Fruit fly (Drosophila melanogaster): ENCODE measurements around the gene Prat.

dm6 chr3R:7913139-7913538, 1.6 kb upstream of the Prat start, which contains the start of gene Rfk:
- TF ChIP-seq net (GFP tag; optimal IDR thresholded peaks at IDR 0.05) (no peak), CG6163 (GFP tag; IDR thresholded peaks at IDR 0.05) (peak; percentile 16; the same call in 1 of the 3 replicates), Lpt (GFP tag; optimal IDR thresholded peaks at IDR 0.05) (no peak), pdm3 (GFP tag; optimal IDR thresholded peaks at IDR 0.05) (no peak), ss (GFP tag; optimal IDR thresholded peaks at IDR 0.05) (no peak), Ets96B (tag; optimal IDR thresholded peaks at IDR 0.05) (no peak), Ets21C (GFP tag; optimal IDR thresholded peaks at IDR 0.05) (no peak), OdsH (GFP tag; optimal IDR thresholded peaks at IDR 0.05) (no peak), CG6792 (GFP tag; optimal IDR thresholded peaks at IDR 0.05) (no peak)
